Fruit fly (Drosophila melanogaster) whole organism, embryonic: ENCODE results near the gene CG3726.
A peak's percentile ranks its signal among the peaks of the same experiment; 100 is the strongest.

Experiments
- ATbp ChIP-seq: fragments of 200-800 bp; sonication (Bioruptor generic); optimal IDR thresholded peaks from 2 replicates; lab custom pipeline; 2017; ENCODE audit warnings: missing biosample characterization, mild to moderate bottlenecking, missing genetic modification characterization, missing genetic modification reagents
- CG10462 ChIP-seq: fragments of 200-800 bp; sonication (Bioruptor generic); optimal IDR thresholded peaks from 2 replicates; lab custom pipeline; 2016; ENCODE audit warnings: missing biosample characterization, missing genetic modification characterization
- CG10979 ChIP-seq: fragments of 200-800 bp; sonication (Bioruptor generic); optimal IDR thresholded peaks from 2 replicates; lab custom pipeline; 2018; ENCODE audit warnings: missing biosample characterization, mild to moderate bottlenecking, missing genetic modification characterization, moderate library complexity
- CG11398 ChIP-seq: fragments of 200-800 bp; sonication (Bioruptor generic); optimal IDR thresholded peaks from 2 replicates; lab custom pipeline; 2016; ENCODE audit warnings: missing biosample characterization, missing genetic modification characterization
- CG11560 ChIP-seq: fragments of 200-800 bp; sonication (Bioruptor generic); IDR thresholded peaks from 3 replicates; pipeline ENCODE4 v1.3.6; 2022; ENCODE audit warnings: missing biosample characterization, missing genetic modification characterization
- CG11695 ChIP-seq: fragments of 200-800 bp; sonication (Bioruptor generic); IDR thresholded peaks from 3 replicates; pipeline ENCODE4 v1.3.6; 2022; ENCODE audit warnings: missing biosample characterization, missing genetic modification characterization
- CG13287 ChIP-seq: fragments of 200-800 bp; sonication (Bioruptor generic); IDR thresholded peaks from 2 replicates; pipeline ENCODE4 v1.3.6; 2022; ENCODE audit warnings: missing biosample characterization, missing genetic modification characterization; ENCODE audit not compliant: partially characterized antibody
- CG14050 ChIP-seq: fragments of 200-800 bp; sonication (Bioruptor generic); IDR thresholded peaks from 3 replicates; pipeline ENCODE4 v1.3.6; 2022; ENCODE audit warnings: missing biosample characterization, missing genetic modification characterization
- CG14441 ChIP-seq: fragments of 200-800 bp; sonication (Bioruptor generic); IDR thresholded peaks from 2 replicates; pipeline ENCODE4 v1.3.6; 2022; ENCODE audit warnings: missing biosample characterization, missing genetic modification characterization
- CG14710 ChIP-seq: fragments of 200-800 bp; sonication (Bioruptor generic); optimal IDR thresholded peaks from 3 replicates; lab custom pipeline; 2019; ENCODE audit warnings: missing biosample characterization, mild to moderate bottlenecking, missing genetic modification characterization, moderate library complexity
- CG1603 ChIP-seq: fragments of 200-800 bp; sonication (Bioruptor generic); optimal IDR thresholded peaks from 2 replicates; lab custom pipeline; 2019; ENCODE audit warnings: missing biosample characterization, mild to moderate bottlenecking, missing genetic modification characterization, moderate library complexity
- CG17802 ChIP-seq: fragments of 200-800 bp; sonication (Bioruptor generic); optimal IDR thresholded peaks from 2 replicates; lab custom pipeline; 2018; ENCODE audit warnings: missing biosample characterization, mild to moderate bottlenecking, missing genetic modification characterization, moderate library complexity
- CG18262 ChIP-seq: fragments of 200-800 bp; optimal IDR thresholded peaks from 3 replicates; lab custom pipeline; 2019; ENCODE audit warnings: missing biosample characterization, mild to moderate bottlenecking, missing genetic modification characterization, moderate library complexity
- CG18476 ChIP-seq: fragments of 200-800 bp; sonication (Bioruptor generic); optimal IDR thresholded peaks from 2 replicates; lab custom pipeline; 2016; ENCODE audit warnings: missing biosample characterization, mild to moderate bottlenecking, missing genetic modification characterization
- CG2202 ChIP-seq: fragments of 200-800 bp; sonication (Bioruptor generic); optimal IDR thresholded peaks from 2 replicates; lab custom pipeline; 2018; ENCODE audit warnings: missing biosample characterization, mild to moderate bottlenecking, missing genetic modification characterization
- CG2712 ChIP-seq: fragments of 200-800 bp; optimal IDR thresholded peaks from 3 replicates; lab custom pipeline; 2019; ENCODE audit warnings: missing biosample characterization, mild to moderate bottlenecking, missing genetic modification characterization, moderate library complexity
- CG30403 ChIP-seq: fragments of 200-800 bp; sonication (Bioruptor generic); optimal IDR thresholded peaks from 3 replicates; lab custom pipeline; 2016; ENCODE audit warnings: missing biosample characterization, missing genetic modification characterization
- CG31441 ChIP-seq: fragments of 200-800 bp; sonication (Bioruptor generic); IDR thresholded peaks from 2 replicates; pipeline ENCODE4 v1.3.6; 2022; ENCODE audit warnings: missing biosample characterization, missing genetic modification characterization
- CG3407 ChIP-seq: fragments of 200-800 bp; sonication (Bioruptor generic); optimal IDR thresholded peaks from 2 replicates; lab custom pipeline; 2018; ENCODE audit warnings: missing biosample characterization, mild to moderate bottlenecking, missing genetic modification characterization
- CG4360 ChIP-seq: fragments of 200-800 bp; sonication (Bioruptor generic); IDR thresholded peaks from 2 replicates; pipeline ENCODE4 v1.3.6; 2022; ENCODE audit warnings: missing biosample characterization, missing genetic modification characterization
- CG5953 ChIP-seq: fragments of 200-800 bp; sonication (Bioruptor generic); IDR thresholded peaks from 2 replicates; pipeline ENCODE4 v1.3.6; 2022; ENCODE audit warnings: missing biosample characterization, missing genetic modification characterization
- CG6689 ChIP-seq: fragments of 200-800 bp; sonication (Bioruptor generic); IDR thresholded peaks from 2 replicates; pipeline ENCODE4 v1.3.6; 2022; ENCODE audit warnings: missing biosample characterization, missing genetic modification characterization
- CG7839 ChIP-seq: fragments of 200-800 bp; sonication (Bioruptor generic); optimal IDR thresholded peaks from 3 replicates; lab custom pipeline; 2018; ENCODE audit warnings: missing biosample characterization, mild to moderate bottlenecking, missing genetic modification characterization, moderate library complexity
- CG8359 ChIP-seq: fragments of 200-800 bp; sonication (Bioruptor generic); optimal IDR thresholded peaks from 2 replicates; lab custom pipeline; 2017; ENCODE audit warnings: missing biosample characterization, mild to moderate bottlenecking, missing genetic modification characterization, borderline replicate concordance
- CkIIα-i1 ChIP-seq: fragments of 200-800 bp; sonication (Bioruptor generic); IDR thresholded peaks from 2 replicates; pipeline ENCODE4 v1.3.6; 2022; ENCODE audit warnings: missing biosample characterization, missing genetic modification characterization
- Doc2 ChIP-seq: fragments of 200-800 bp; sonication (Bioruptor generic); IDR thresholded peaks from 2 replicates; pipeline ENCODE4 v1.3.6; 2022; ENCODE audit warnings: missing biosample characterization, missing genetic modification characterization
- HLH3B ChIP-seq: fragments of 200-800 bp; sonication (Bioruptor generic); IDR thresholded peaks from 2 replicates; pipeline ENCODE4 v1.3.6; 2022; ENCODE audit warnings: missing biosample characterization, missing genetic modification characterization
- Optix ChIP-seq: fragments of 200-800 bp; sonication (Bioruptor generic); IDR thresholded peaks from 3 replicates; pipeline ENCODE4 v1.3.6; 2022; ENCODE audit warnings: missing biosample characterization, missing genetic modification characterization
- PHDP ChIP-seq: fragments of 200-800 bp; sonication (Bioruptor generic); optimal IDR thresholded peaks from 3 replicates; lab custom pipeline; 2018; ENCODE audit warnings: missing biosample characterization, mild to moderate bottlenecking, missing genetic modification characterization, moderate library complexity
- Rx ChIP-seq: fragments of 200-800 bp; sonication (Bioruptor generic); IDR thresholded peaks from 2 replicates; pipeline ENCODE4 v1.3.6; 2022; ENCODE audit warnings: missing biosample characterization, missing genetic modification characterization
- Six4 ChIP-seq: fragments of 200-800 bp; sonication (Bioruptor generic); optimal IDR thresholded peaks from 2 replicates; lab custom pipeline; 2016; ENCODE audit warnings: missing biosample characterization, missing genetic modification characterization
- ara ChIP-seq: fragments of 200-800 bp; sonication (Bioruptor generic); IDR thresholded peaks from 2 replicates; pipeline ENCODE4 v1.3.6; 2022; ENCODE audit warnings: missing biosample characterization, missing genetic modification characterization
- bab2 ChIP-seq: fragments of 200-800 bp; sonication (Bioruptor generic); optimal IDR thresholded peaks from 2 replicates; lab custom pipeline; 2016; ENCODE audit warnings: missing biosample characterization, missing genetic modification characterization
- bcd ChIP-seq: fragments of 200-800 bp; sonication (Bioruptor generic); optimal IDR thresholded peaks from 2 replicates; lab custom pipeline; 2017; ENCODE audit warnings: missing biosample characterization, mild to moderate bottlenecking, missing genetic modification characterization
- bsh ChIP-seq, 2 experiments: fragments of 200-800 bp; sonication (Bioruptor generic); optimal IDR thresholded peaks; 2 replicates each; lab custom pipeline; 2017 to 2018; ENCODE audit warnings: mild to moderate bottlenecking in 2 of 2, missing biosample characterization in 2 of 2, missing genetic modification characterization in 2 of 2, moderate library complexity in 1 of 2
- chif ChIP-seq, 2 experiments: fragments of 200-800 bp; sonication (Bioruptor generic); optimal IDR thresholded peaks; 3 replicates each; lab custom pipeline; 2016; ENCODE audit warnings: missing biosample characterization in 2 of 2, missing genetic modification characterization in 2 of 2
- dan ChIP-seq: fragments of 200-800 bp; sonication (Bioruptor generic); IDR thresholded peaks from 2 replicates; pipeline ENCODE4 v1.3.6; 2022; ENCODE audit warnings: missing biosample characterization, missing genetic modification characterization
- esg ChIP-seq: fragments of 200-800 bp; sonication (Bioruptor generic); conservative IDR thresholded peaks from 2 replicates; pipeline ENCODE4 v1.3.6; 2022; ENCODE audit warnings: missing biosample characterization, missing genetic modification characterization
- jigr1 ChIP-seq: fragments of 200-800 bp; sonication (Bioruptor generic); IDR thresholded peaks from 3 replicates; pipeline ENCODE4 v1.3.6; 2022; ENCODE audit warnings: missing biosample characterization, missing genetic modification characterization
- jumu ChIP-seq: fragments of 200-800 bp; sonication (Bioruptor generic); optimal IDR thresholded peaks from 3 replicates; lab custom pipeline; 2016; ENCODE audit warnings: missing biosample characterization, missing genetic modification characterization
- ken ChIP-seq: fragments of 200-800 bp; sonication (Bioruptor generic); IDR thresholded peaks from 3 replicates; pipeline ENCODE4 v1.3.6; 2022; ENCODE audit warnings: missing biosample characterization, missing genetic modification characterization
- lola ChIP-seq, 3 experiments: fragments of >200 bp in 2 of 3; fragments of 200-800 bp in 1 of 3; sonication (Bioruptor generic) in 1 of 3; optimal IDR thresholded peaks; 2 replicates each; lab custom pipeline; 2017 to 2019; ENCODE audit warnings: missing biosample characterization in 3 of 3, missing genetic modification characterization in 3 of 3, mild to moderate bottlenecking in 1 of 3, moderate library complexity in 1 of 3
- otp ChIP-seq: fragments of 200-800 bp; sonication (Bioruptor generic); IDR thresholded peaks from 3 replicates; pipeline ENCODE4, ENCODE4 v1.3.6; 2022; ENCODE audit warnings: missing biosample characterization, missing genetic modification characterization
- phol ChIP-seq: fragments of 200-800 bp; sonication (Bioruptor generic); optimal IDR thresholded peaks from 3 replicates; lab custom pipeline; 2018; ENCODE audit warnings: missing biosample characterization, mild to moderate bottlenecking, missing genetic modification characterization, moderate library complexity
- pnt ChIP-seq: fragments of 200-800 bp; sonication (Bioruptor generic); optimal IDR thresholded peaks from 3 replicates; lab custom pipeline; 2016; ENCODE audit warnings: missing biosample characterization, missing genetic modification characterization
- sens ChIP-seq: fragments of 200-800 bp; sonication (Bioruptor generic); peaks from one replicate; lab custom pipeline; 2016; ENCODE audit warnings: missing biosample characterization, missing genetic modification characterization
- tgo ChIP-seq: fragments of 200-800 bp; sonication (Bioruptor generic); IDR thresholded peaks from 3 replicates; pipeline ENCODE4 v1.3.6; 2022; ENCODE audit warnings: missing biosample characterization, missing genetic modification characterization
- unpg ChIP-seq: fragments of 200-800 bp; sonication (Bioruptor generic); optimal IDR thresholded peaks from 3 replicates; lab custom pipeline; 2018; ENCODE audit warnings: missing biosample characterization, mild to moderate bottlenecking, missing genetic modification characterization, moderate library complexity
- wor ChIP-seq: fragments of 200-800 bp; sonication (Bioruptor generic); IDR thresholded peaks from 2 replicates; pipeline ENCODE4 v1.3.6; 2022; ENCODE audit warnings: missing biosample characterization, missing genetic modification characterization

CG3726 gene

dm6 chrX:5968094-5968723 lies 51.3 kb downstream of the CG3726 start (continued):
- peak; percentile 12 for TF ChIP-seq CG2202 (tag; lab: Kevin White, UChicago)
- TF ChIP-seq CG18262 (tag; lab: Kevin White, UChicago) = peak; percentile 65
- TF ChIP-seq CG18476 (GFP tag; lab: Kevin White, UChicago) = no peak
- peak; percentile 44 for TF ChIP-seq CG14441
- 0 out of 3 replicates have a peak, but pooled peaks have one; percentile 22 for TF ChIP-seq CG11560 (tag; lab: Robert Waterston, UW)
- peak; percentile 31 for TF ChIP-seq bab2 (GFP tag; lab: Kevin White, UChicago)
- no peak for TF ChIP-seq CG13287 (GFP tag; lab: Robert Waterston, UW)
- peak; percentile 21 to 45 for TF ChIP-seq chif (GFP tag; optimal IDR thresholded peaks at IDR 0.05; lab: Kevin White, UChicago)
- TF ChIP-seq Six4 (GFP tag; lab: Kevin White, UChicago) = peak; percentile 35
- peak; percentile 43; the same call in 1 of the 3 replicates for TF ChIP-seq CG11695 (GFP tag; lab: Robert Waterston, UW)
- peak; percentile 94 for TF ChIP-seq sens
- TF ChIP-seq pnt (GFP tag; lab: Kevin White, UChicago) = peak; percentile 21
- TF ChIP-seq ATbp (GFP tag; lab: Kevin White, UChicago) = peak; percentile 52
- no peak for TF ChIP-seq CG5953 (GFP tag; lab: Robert Waterston, UW)
- TF ChIP-seq esg (GFP tag; lab: Robert Waterston, UW) = peak; percentile 38; the same call in 1 of the 2 replicates
- TF ChIP-seq CG1603 (tag; lab: Kevin White, UChicago) = peak; percentile 69
- peak; percentile 62 for TF ChIP-seq CG2712 (tag; lab: Kevin White, UChicago)
- 0 out of 2 replicates have a peak, but pooled peaks have one; percentile 26 for TF ChIP-seq CG4360 (GFP tag; lab: Robert Waterston, UW)
- no peak for TF ChIP-seq CG17802 (tag; lab: Kevin White, UChicago)
- TF ChIP-seq CG3407 (GFP tag; lab: Kevin White, UChicago) = peak; percentile 8
- TF ChIP-seq HLH3B (GFP tag; lab: Robert Waterston, UW) = 0 out of 2 replicates have a peak, but pooled peaks have one; percentile 15
- peak; percentile 14; the same call in 1 of the 3 replicates for TF ChIP-seq CG14050 (GFP tag; lab: Robert Waterston, UW)
- peak; percentile 20 for TF ChIP-seq CG30403
- peak; percentile 6 for TF ChIP-seq CG8359 (GFP tag; lab: Kevin White, UChicago)
- 0 out of 2 replicates have a peak, but pooled peaks have one; percentile 15 for TF ChIP-seq Doc2 (GFP tag; lab: Robert Waterston, UW)
- 0 out of 2 replicates have a peak, but pooled peaks have one; percentile 16 for TF ChIP-seq Rx (GFP tag; lab: Robert Waterston, UW)
- peak; percentile 18 for TF ChIP-seq CG14710 (tag; lab: Kevin White, UChicago)
- TF ChIP-seq bsh (GFP tag; optimal IDR thresholded peaks at IDR 0.05; lab: Kevin White, UChicago) = peak; percentile 64 to 65
- peak; percentile 25; the same call in 1 of the 3 replicates for TF ChIP-seq tgo
- TF ChIP-seq unpg (GFP tag; lab: Kevin White, UChicago) = peak; percentile 56
- 0 out of 2 replicates have a peak, but pooled peaks have one; percentile 22 for TF ChIP-seq wor (GFP tag; lab: Robert Waterston, UW)
- no peak for TF ChIP-seq bcd (GFP tag; lab: Kevin White, UChicago)
- peak; percentile 62 for TF ChIP-seq CG6689
- TF ChIP-seq CG7839 (tag; lab: Kevin White, UChicago) = peak; percentile 41
- TF ChIP-seq dan (GFP tag; lab: Robert Waterston, UW) = no peak
- TF ChIP-seq CG10979 = peak; percentile 50
- peak; percentile 0 for TF ChIP-seq PHDP (tag; lab: Kevin White, UChicago)
- 0 out of 3 replicates have a peak, but pooled peaks have one; percentile 16 for TF ChIP-seq jigr1 (GFP tag; lab: Robert Waterston, UW)
- peak; percentile 65; the same call in 1 of the 3 replicates for TF ChIP-seq otp (GFP tag; lab: Robert Waterston, UW)
- peak; percentile 43 for TF ChIP-seq phol
- TF ChIP-seq CG31441 = peak; percentile 37; the same call in 1 of the 2 replicates
- TF ChIP-seq ken (GFP tag; lab: Robert Waterston, UW) = peak; percentile 46; the same call in 1 of the 3 replicates
- TF ChIP-seq CG11398 (GFP tag; lab: Kevin White, UChicago) = peak; percentile 0
- TF ChIP-seq lola (GFP tag; optimal IDR thresholded peaks at IDR 0.05; lab: Kevin White, UChicago) = peak in 1 of 3 experiments; percentile 17
- peak; percentile 25 for TF ChIP-seq jumu (GFP tag; lab: Kevin White, UChicago)
- TF ChIP-seq CkIIα-i1 (GFP tag; lab: Robert Waterston, UW) = no peak
- 0 out of 3 replicates have a peak, but pooled peaks have one; percentile 43 for TF ChIP-seq Optix
- no peak for TF ChIP-seq CG10462 (GFP tag; lab: Kevin White, UChicago)
- TF ChIP-seq ara (GFP tag; lab: Robert Waterston, UW) = peak; percentile 63; the same call in 1 of the 2 replicates
